Worm (Caenorhabditis elegans): ENCODE measurements around the gene sdpn-1.

- no peak for TF ChIP-seq nhr-6 (tag; optimal IDR thresholded peaks at IDR 0.05)
- no peak for TF ChIP-seq ceh-82 (tag; optimal IDR thresholded peaks at IDR 0.05)
- no peak for TF ChIP-seq mdl-1 (tag; optimal IDR thresholded peaks at IDR 0.05)
- no peak for TF ChIP-seq nhr-77 (tag; optimal IDR thresholded peaks at IDR 0.05)
- no peak for TF ChIP-seq skn-1 (tag; optimal IDR thresholded peaks at IDR 0.05)
- TF ChIP-seq ZK546.5 (tag; optimal IDR thresholded peaks at IDR 0.05): no peak
- no peak for TF ChIP-seq zag-1 (tag; optimal IDR thresholded peaks at IDR 0.05)
- TF ChIP-seq elt-1 (tag; optimal IDR thresholded peaks at IDR 0.05): no peak
- no peak for TF ChIP-seq nhr-11 (tag; optimal IDR thresholded peaks at IDR 0.05)
- no peak for TF ChIP-seq elt-3 (tag; optimal IDR thresholded peaks at IDR 0.05)
Observed at ce11 chrX:8018441-8018840, 20.4 kb upstream of the sdpn-1 start.
